ENCODE assay signal across 3 fruit fly cellular contexts in genomic region chr2L:14654952-14655351, dm6.
TF ChIP-seq lines count a peak whose summit lies in the region.

No protein-coding gene starts in this region.

- no peak for TF ChIP-seq CTCF in whole organism, embryonic (GFP tag; optimal IDR thresholded peaks at IDR 0.05; lab: Kevin White, UChicago)

TF ChIP-seq in whole organism, embryonic, 481 proteins besides CTCF, POLR2A, EP300 and RAD21:
- TF ChIP-seq Lpt (GFP tag; optimal IDR thresholded peaks at IDR 0.05; lab: Kevin White, UChicago) (no peak), chm (GFP tag; IDR thresholded peaks at IDR 0.05; lab: Robert Waterston, UW) (no peak), E2f2 (GFP tag; IDR thresholded peaks at IDR 0.05; lab: Robert Waterston, UW) (no peak), H15 (GFP tag; IDR thresholded peaks at IDR 0.05; lab: Robert Waterston, UW) (0 out of 3 replicates have a peak, but pooled peaks have one; percentile 6), Xbp1 (GFP tag; optimal IDR thresholded peaks at IDR 0.05; lab: Kevin White, UChicago) (peak; percentile 29), lov (optimal IDR thresholded peaks at IDR 0.05; lab: Kevin White, UChicago) (no peak), lov (GFP tag; IDR thresholded peaks at IDR 0.05; lab: Robert Waterston, UW) (0 out of 3 replicates have a peak, but pooled peaks have one; percentile 8), crol (GFP tag; IDR thresholded peaks at IDR 0.05; lab: Robert Waterston, UW) (peak; percentile 81), CG5953 (GFP tag; IDR thresholded peaks at IDR 0.05; lab: Robert Waterston, UW) (0 out of 2 replicates have a peak, but pooled peaks have one; percentile 28), Dad (GFP tag; optimal IDR thresholded peaks at IDR 0.05; lab: Kevin White, UChicago) (no peak), Blimp-1 (GFP tag; optimal IDR thresholded peaks at IDR 0.05; lab: Kevin White, UChicago) (peak; percentile 79), ci (GFP tag; IDR thresholded peaks at IDR 0.05; lab: Robert Waterston, UW) (0 out of 3 replicates have a peak, but pooled peaks have one; percentile 15)

TF ChIP-seq in whole organism, prepupa, 60 proteins besides CTCF, POLR2A, EP300 and RAD21:
- peak; percentile 34; the same call in 1 of the 2 replicates for TF ChIP-seq CG15336 (GFP tag; IDR thresholded peaks at IDR 0.05; lab: Robert Waterston, UW)
- TF ChIP-seq Blimp-1 (GFP tag; optimal IDR thresholded peaks at IDR 0.05; lab: Kevin White, UChicago), result peak; percentile 35
- peak; percentile 43; the same call in 1 of the 3 replicates for TF ChIP-seq CG8119 (GFP tag; IDR thresholded peaks at IDR 0.05; lab: Robert Waterston, UW)
- TF ChIP-seq OdsH (GFP tag; optimal IDR thresholded peaks at IDR 0.05; lab: Kevin White, UChicago), result no peak
- peak; percentile 84 for TF ChIP-seq svp (GFP tag; lab: Kevin White, UChicago)
- no peak for TF ChIP-seq fkh (GFP tag; optimal IDR thresholded peaks at IDR 0.05; lab: Kevin White, UChicago)
- TF ChIP-seq CG6163 (GFP tag; IDR thresholded peaks at IDR 0.05; lab: Robert Waterston, UW), result 0 out of 3 replicates have a peak, but pooled peaks have one; percentile 35
- peak; percentile 45; the same call in 1 of the 3 replicates for TF ChIP-seq eg (GFP tag; IDR thresholded peaks at IDR 0.05; lab: Robert Waterston, UW)
- no peak for TF ChIP-seq CG31627 (GFP tag; optimal IDR thresholded peaks at IDR 0.05; lab: Kevin White, UChicago)

TF ChIP-seq in whole organism, pupa, 21 proteins besides CTCF, POLR2A, EP300 and RAD21:
- TF ChIP-seq CG8159 (tag; optimal IDR thresholded peaks at IDR 0.05; lab: Kevin White, UChicago), result no peak
- peak; percentile 61; the same call in 1 of the 2 replicates for TF ChIP-seq CG32121 (GFP tag; IDR thresholded peaks at IDR 0.05; lab: Robert Waterston, UW)
- TF ChIP-seq CG15710 (tag; optimal IDR thresholded peaks at IDR 0.05; lab: Kevin White, UChicago), result no peak
- no peak for TF ChIP-seq CG34367 (tag; optimal IDR thresholded peaks at IDR 0.05; lab: Kevin White, UChicago)
- no peak for TF ChIP-seq Snoo (tag; optimal IDR thresholded peaks at IDR 0.05; lab: Kevin White, UChicago)
- no peak for TF ChIP-seq CG13204 (GFP tag; optimal IDR thresholded peaks at IDR 0.05; lab: Kevin White, UChicago)
- TF ChIP-seq fd96Ca (GFP tag; IDR thresholded peaks at IDR 0.05; lab: Robert Waterston, UW), result no peak
- peak; percentile 78 for TF ChIP-seq EcR (GFP tag; optimal IDR thresholded peaks at IDR 0.05; lab: Kevin White, UChicago)
- TF ChIP-seq CG8301 (tag; optimal IDR thresholded peaks at IDR 0.05; lab: Kevin White, UChicago), result no peak
- no peak for TF ChIP-seq D1 (tag; optimal IDR thresholded peaks at IDR 0.05; lab: Kevin White, UChicago)
- TF ChIP-seq CG12605 (GFP tag; IDR thresholded peaks at IDR 0.05; lab: Robert Waterston, UW), result no peak
- TF ChIP-seq CG14655 (GFP tag; optimal IDR thresholded peaks at IDR 0.05; lab: Kevin White, UChicago), result no peak
- no peak for TF ChIP-seq CG10348 (GFP tag; IDR thresholded peaks at IDR 0.05; lab: Robert Waterston, UW)
- TF ChIP-seq CG4496 (GFP tag; IDR thresholded peaks at IDR 0.05; lab: Robert Waterston, UW), result 0 out of 3 replicates have a peak, but pooled peaks have one; percentile 26
TF ChIP-seq in whole organism, pupa: peak in this region for 3.

Comparison
In these comparisons a context has a peak if more than half of its experiments do, and no peak if none do; other contexts are left out.
1. Of the 7 proteins assayed by ChIP-seq in both whole organism, embryonic and whole organism, prepupa: peak only in whole organism, embryonic: none; only in whole organism, prepupa: none; in both: Blimp-1; in neither: 6.